Fruit fly (Drosophila melanogaster) whole organism: Measurements from ENCODE around the gene unc-13.

Source experiments
- Dll ChIP-seq: fragments of >200 bp; optimal IDR thresholded peaks from 2 replicates; lab custom pipeline; 2017
- EcR ChIP-seq, 2 experiments: fragments of >200 bp; optimal IDR thresholded peaks; 2 replicates each; lab custom pipeline; 2017; ENCODE audit warnings: missing biosample characterization in 2 of 2, missing genetic modification characterization in 2 of 2, missing genetic modification reagents in 2 of 2
- pan ChIP-seq: fragments of >200 bp; optimal IDR thresholded peaks from 2 replicates; lab custom pipeline; 2017
- psq ChIP-seq: fragments of >200 bp; optimal IDR thresholded peaks from 2 replicates; lab custom pipeline; 2017
- usp ChIP-seq: fragments of >200 bp; optimal IDR thresholded peaks from 2 replicates; lab custom pipeline; 2017; ENCODE audit warnings: missing biosample characterization, missing genetic modification characterization, mixed read lengths

unc-13 gene

DNA sequence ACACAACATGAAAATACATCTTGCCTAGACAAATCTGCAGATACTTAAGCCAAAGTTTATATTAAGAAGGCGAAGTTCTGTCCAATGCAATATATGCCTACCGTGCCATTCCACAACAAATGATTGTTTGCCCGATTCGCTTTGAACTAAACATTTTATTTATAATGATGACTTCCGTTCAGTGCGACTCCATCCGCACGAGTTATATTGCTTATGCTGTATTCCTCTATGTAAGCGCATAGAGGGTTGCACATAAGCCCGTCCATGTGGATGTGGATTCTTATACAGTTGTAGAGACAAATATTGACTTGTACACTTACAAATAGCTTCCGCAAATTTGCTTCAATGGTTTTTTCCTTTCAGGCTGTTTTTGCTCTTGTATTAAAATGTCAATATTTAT is 88.1 kb downstream of the unc-13 start:
- TF ChIP-seq EcR (GFP tag; optimal IDR thresholded peaks at IDR 0.05; lab: Kevin White, UChicago) (no peak), psq (lab: Kevin White, UChicago) (no peak), usp (no peak), pan (lab: Kevin White, UChicago) (no peak), Dll (lab: Kevin White, UChicago) (no peak)
